Worm (Caenorhabditis elegans): ENCODE data around the gene kin-30.

ce11 chrV:15268302-15268701 is 23.7 kb downstream of the kin-30 start, which contains the start of gene srw-22:
- TF ChIP-seq elt-2 (tag; optimal IDR thresholded peaks at IDR 0.05), result no peak
- no peak for TF ChIP-seq ceh-14 (tag; optimal IDR thresholded peaks at IDR 0.05)
- TF ChIP-seq hlh-15 (tag; optimal IDR thresholded peaks at IDR 0.05), result no peak
- no peak for TF ChIP-seq rnt-1 (tag; optimal IDR thresholded peaks at IDR 0.05)
- TF ChIP-seq fkh-10 (GFP tag; optimal IDR thresholded peaks at IDR 0.05), result no peak

All from whole organism, late embryonic.